In the genomic region with DNA sequence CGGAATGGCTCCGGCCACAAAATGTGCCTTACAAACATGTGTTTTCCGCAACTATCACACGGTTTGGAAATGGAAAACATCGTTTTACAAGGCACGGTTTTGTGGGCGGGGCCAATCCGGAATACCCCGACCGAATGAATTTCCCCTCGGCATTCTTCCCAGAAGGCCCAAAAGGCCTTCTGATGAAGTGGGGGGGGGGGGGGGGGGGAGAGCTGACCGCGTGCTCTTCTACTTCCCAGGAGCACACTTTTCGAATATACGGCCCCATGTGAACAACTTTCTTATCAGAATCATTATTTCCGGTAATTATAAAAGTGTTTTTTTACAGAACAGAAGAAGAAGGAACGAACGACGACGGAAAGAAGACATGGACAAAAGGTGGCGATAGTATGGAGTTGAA, we compare ENCODE assay signal across 2 worm cellular contexts.
TF ChIP-seq lines count a peak whose summit lies in the region.

No protein-coding gene starts in this region.

TF ChIP-seq in whole organism, L4 larva, 104 proteins besides CTCF, POLR2A, EP300 and RAD21:
- TF ChIP-seq unc-39 (tag; optimal IDR thresholded peaks at IDR 0.05; lab: Kevin White, UChicago) (no peak), F10B5.3 (tag; optimal IDR thresholded peaks at IDR 0.05; lab: Kevin White, UChicago) (no peak), dve-1 (tag; optimal IDR thresholded peaks at IDR 0.05; lab: Kevin White, UChicago; ENCODE audit: insufficient read depth) (no peak), vab-7 (GFP tag; IDR thresholded peaks at IDR 0.05; lab: Robert Waterston, UW) (no peak), tag-97 (GFP tag; IDR thresholded peaks at IDR 0.05; lab: Robert Waterston, UW) (no peak), zip-11 (GFP tag; IDR thresholded peaks at IDR 0.05; lab: Robert Waterston, UW) (no peak), madf-5 (GFP tag; IDR thresholded peaks at IDR 0.05; lab: Robert Waterston, UW) (no peak), F49E8.2 (tag; optimal IDR thresholded peaks at IDR 0.05; lab: Kevin White, UChicago; ENCODE audit: borderline replicate concordance) (no peak), nhr-28 (tag; optimal IDR thresholded peaks at IDR 0.05; lab: Kevin White, UChicago) (no peak), ceh-28 (tag; optimal IDR thresholded peaks at IDR 0.05; lab: Kevin White, UChicago) (no peak), dmd-9 (GFP tag; IDR thresholded peaks at IDR 0.05; lab: Robert Waterston, UW) (no peak), lim-7 (GFP tag; IDR thresholded peaks at IDR 0.05; lab: Robert Waterston, UW) (0 out of 2 replicates have a peak, but pooled peaks have one; percentile 11), set-16 (GFP tag; IDR thresholded peaks at IDR 0.05; lab: Robert Waterston, UW) (peak; percentile 73)

TF ChIP-seq in whole organism, young adult, 124 proteins besides CTCF, POLR2A, EP300 and RAD21:
- TF ChIP-seq hlh-12 (tag; optimal IDR thresholded peaks at IDR 0.05; lab: Kevin White, UChicago): no peak
- TF ChIP-seq F52B5.7 (tag; optimal IDR thresholded peaks at IDR 0.05; lab: Kevin White, UChicago): no peak
- TF ChIP-seq egrh-3 (GFP tag; IDR thresholded peaks at IDR 0.05; lab: Robert Waterston, UW): peak; percentile 64; the same call in 1 of the 2 replicates
- TF ChIP-seq zfh-2 (GFP tag; conservative IDR thresholded peaks at IDR 0.05; lab: Robert Waterston, UW): 0 out of 2 replicates have a peak, but pooled peaks have one; percentile 11
- no peak for TF ChIP-seq bed-2 (GFP tag; IDR thresholded peaks at IDR 0.05; lab: Robert Waterston, UW)
- TF ChIP-seq aptf-2 (GFP tag; conservative IDR thresholded peaks at IDR 0.05; lab: Robert Waterston, UW): 0 out of 2 replicates have a peak, but pooled peaks have one; percentile 70
- no peak for TF ChIP-seq B0019.2 (GFP tag; conservative IDR thresholded peaks at IDR 0.05; lab: Robert Waterston, UW)
